Fruit fly (Drosophila melanogaster): ENCODE measurements around the gene yellow-f2.

Gene yellow-f2

DNA sequence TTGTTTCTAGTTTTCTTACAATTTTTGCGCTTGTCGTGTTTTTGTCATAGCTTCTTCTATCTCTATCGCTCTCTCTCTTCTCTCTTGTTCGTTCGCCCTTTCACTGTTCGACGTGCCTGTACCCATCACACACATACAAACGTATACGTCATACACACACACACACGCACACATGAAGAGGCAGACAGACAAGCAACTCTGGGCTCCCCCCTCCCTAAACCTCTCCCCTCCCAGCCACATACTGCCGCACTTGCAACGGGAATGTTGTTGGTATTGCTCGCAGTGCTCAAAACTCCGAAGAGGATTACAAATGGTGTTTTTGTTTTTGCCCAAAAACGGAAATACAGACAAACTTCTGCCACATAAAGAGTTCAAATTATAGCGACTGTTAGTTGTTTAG lies 18.0 kb upstream of the yellow-f2 start:
- TF ChIP-seq CG4496 (GFP tag; IDR thresholded peaks at IDR 0.05) (0 out of 3 replicates have a peak, but pooled peaks have one; percentile 16), CG13204 (GFP tag; optimal IDR thresholded peaks at IDR 0.05) (peak; percentile 70), CG32121 (GFP tag; IDR thresholded peaks at IDR 0.05) (0 out of 2 replicates have a peak, but pooled peaks have one; percentile 14), fd96Ca (GFP tag; IDR thresholded peaks at IDR 0.05) (peak; percentile 32; the same call in 1 of the 3 replicates), CG12605 (GFP tag; IDR thresholded peaks at IDR 0.05) (peak; percentile 18; the same call in 1 of the 2 replicates), CG17806 (tag; optimal IDR thresholded peaks at IDR 0.05) (no peak), EcR (GFP tag; optimal IDR thresholded peaks at IDR 0.05) (no peak)

DNA sequence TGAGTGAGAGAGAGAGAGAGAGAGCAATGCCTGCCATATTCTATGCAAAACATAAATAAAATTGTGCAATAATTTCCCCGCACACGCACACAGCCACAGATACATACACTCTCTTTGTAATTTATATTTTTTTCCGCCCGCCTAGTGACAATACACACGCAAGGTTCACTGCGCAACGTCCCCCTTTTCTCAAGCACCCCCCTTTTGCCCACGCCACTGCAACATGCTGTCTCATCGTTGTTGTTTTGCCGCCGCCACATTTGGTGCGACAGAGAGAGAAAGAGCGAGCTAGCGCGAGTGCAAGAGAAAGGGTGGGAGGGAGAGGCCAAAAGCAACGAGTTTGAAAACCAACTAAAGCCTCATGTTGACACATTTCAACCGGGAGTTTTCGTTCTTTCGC lies 17.4 kb upstream of the yellow-f2 start:
- TF ChIP-seq fd96Ca (GFP tag; IDR thresholded peaks at IDR 0.05) (peak; percentile 90), CG4496 (GFP tag; IDR thresholded peaks at IDR 0.05) (peak; percentile 91), CG14655 (GFP tag; optimal IDR thresholded peaks at IDR 0.05) (no peak), CG10348 (GFP tag; IDR thresholded peaks at IDR 0.05) (peak; percentile 48; the same call in 1 of the 2 replicates), Pif1B (GFP tag; optimal IDR thresholded peaks at IDR 0.05) (peak; percentile 63), Snoo (tag; optimal IDR thresholded peaks at IDR 0.05) (peak; percentile 47), CG9948 (tag; optimal IDR thresholded peaks at IDR 0.05) (peak; percentile 47), CG34367 (tag; optimal IDR thresholded peaks at IDR 0.05) (peak; percentile 53), CG8301 (tag; optimal IDR thresholded peaks at IDR 0.05) (peak; percentile 60), CG32121 (GFP tag; IDR thresholded peaks at IDR 0.05) (peak; percentile 91), D1 (tag; optimal IDR thresholded peaks at IDR 0.05) (no peak), gl (tag; optimal IDR thresholded peaks at IDR 0.05) (peak; percentile 58), Pif1A (GFP tag; optimal IDR thresholded peaks at IDR 0.05) (peak; percentile 75), CG12605 (GFP tag; IDR thresholded peaks at IDR 0.05) (peak; percentile 73; the same call in 1 of the 2 replicates), CG8159 (tag; optimal IDR thresholded peaks at IDR 0.05) (peak; percentile 68), CG13204 (GFP tag; optimal IDR thresholded peaks at IDR 0.05) (peak; percentile 47), CG17806 (tag; optimal IDR thresholded peaks at IDR 0.05) (peak; percentile 56), EcR (GFP tag; optimal IDR thresholded peaks at IDR 0.05) (peak; percentile 72), CG15710 (tag; optimal IDR thresholded peaks at IDR 0.05) (peak; percentile 65), Ets98B (GFP tag; IDR thresholded peaks at IDR 0.05) (peak; percentile 89), rn (GFP tag; IDR thresholded peaks at IDR 0.05) (peak; percentile 43; the same call in 1 of the 2 replicates)

DNA sequence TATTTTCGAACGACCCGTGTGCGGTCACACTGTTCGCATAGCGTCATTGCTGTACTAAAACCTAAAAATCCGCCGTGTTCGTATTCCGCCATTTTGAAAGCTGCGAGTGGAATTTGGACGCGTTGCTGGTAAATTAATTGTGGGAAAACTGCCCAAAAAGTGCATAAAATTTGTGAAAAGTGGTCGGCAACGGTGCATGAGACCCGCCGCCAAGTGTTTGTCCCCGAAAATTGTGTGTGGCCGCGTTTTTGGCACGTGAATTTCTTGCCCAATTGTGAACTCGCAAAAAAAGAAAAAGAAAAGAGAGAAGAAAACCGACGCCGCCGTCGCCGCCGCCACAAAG lies 16.6 kb upstream of the yellow-f2 start, which contains the start of gene CtBP:
CtBP (plus strand) TSS at position 29 of the 343 bp plus-strand sequence.
- TF ChIP-seq CG4496 (GFP tag; IDR thresholded peaks at IDR 0.05) (peak; percentile 23; the same call in 1 of the 3 replicates), Pif1B (GFP tag; optimal IDR thresholded peaks at IDR 0.05) (no peak), CG12605 (GFP tag; IDR thresholded peaks at IDR 0.05) (peak; percentile 14; the same call in 1 of the 2 replicates)

DNA sequence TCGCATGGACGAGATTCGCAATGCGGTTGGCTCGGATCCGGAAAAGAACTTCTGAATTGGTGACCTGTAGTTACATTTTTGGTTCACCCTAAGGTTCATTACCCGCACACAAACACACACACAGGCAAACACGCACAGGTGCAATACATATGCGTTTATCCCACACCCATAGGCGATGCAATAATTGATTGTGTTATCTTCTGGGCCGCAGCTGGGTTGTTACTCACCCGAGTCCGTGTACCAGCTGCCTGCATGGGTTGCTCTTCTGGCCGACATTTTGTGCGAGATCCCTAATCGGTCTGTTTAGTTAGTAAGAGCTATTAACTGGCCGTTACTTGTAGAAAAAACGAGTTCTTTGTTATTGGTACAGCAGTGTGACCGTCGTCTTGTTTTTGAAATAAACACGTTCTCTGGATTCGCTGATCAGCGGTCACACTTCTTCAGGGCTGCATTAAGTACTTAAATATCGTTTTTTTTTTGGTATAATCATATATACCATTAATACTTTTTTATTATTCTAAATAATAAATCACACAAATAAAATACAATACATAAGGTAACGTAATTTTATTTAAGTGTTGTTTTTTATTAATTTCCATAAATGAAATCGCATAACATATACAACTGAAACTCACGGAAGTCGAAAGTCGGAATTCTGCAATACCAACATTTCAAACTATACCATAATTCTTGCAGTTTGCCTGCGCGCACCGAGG lies 16.1 kb upstream of the yellow-f2 start, which contains the start of gene CG8031:
CG8031 (minus strand) TSS at position 406 of the 716 bp plus-strand sequence.
- TF ChIP-seq Snoo (tag; optimal IDR thresholded peaks at IDR 0.05) (no peak), CG8159 (tag; optimal IDR thresholded peaks at IDR 0.05) (peak; percentile 99), CG17806 (tag; optimal IDR thresholded peaks at IDR 0.05) (no peak), Ets98B (GFP tag; IDR thresholded peaks at IDR 0.05) (peak; percentile 12; the same call in 1 of the 2 replicates), CG12605 (GFP tag; IDR thresholded peaks at IDR 0.05) (no peak), CG4496 (GFP tag; IDR thresholded peaks at IDR 0.05) (0 out of 3 replicates have a peak, but pooled peaks have one; percentile 29), EcR (GFP tag; optimal IDR thresholded peaks at IDR 0.05) (peak; percentile 100)

DNA sequence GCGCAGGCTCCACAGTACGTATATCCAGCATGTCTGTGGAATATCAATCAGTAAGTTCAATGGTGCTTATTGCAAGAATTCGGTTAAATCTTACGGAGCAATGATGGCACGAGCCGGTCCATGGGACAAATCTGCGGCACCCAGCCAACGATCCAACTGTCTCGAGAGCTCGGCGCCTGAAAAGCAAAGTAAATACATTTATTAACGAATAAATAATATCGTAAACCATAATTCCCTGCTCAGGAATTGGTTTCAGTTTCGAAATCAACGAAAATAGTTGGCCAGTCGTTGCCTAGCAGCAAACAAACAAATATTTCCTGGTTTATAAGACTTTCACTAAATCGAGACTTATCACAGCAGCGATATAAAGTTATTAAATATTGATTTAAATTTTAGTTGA lies 14.6 kb upstream of the yellow-f2 start, which contains the start of gene CG11656:
CG11656 (plus strand) TSS at position 301 of the 400 bp plus-strand sequence.
- TF ChIP-seq CG12605 (GFP tag; IDR thresholded peaks at IDR 0.05) (no peak), gl (tag; optimal IDR thresholded peaks at IDR 0.05) (no peak), Ets98B (GFP tag; IDR thresholded peaks at IDR 0.05) (no peak), CG17806 (tag; optimal IDR thresholded peaks at IDR 0.05) (no peak), CG34367 (tag; optimal IDR thresholded peaks at IDR 0.05) (no peak), CG8159 (tag; optimal IDR thresholded peaks at IDR 0.05) (no peak), EcR (GFP tag; optimal IDR thresholded peaks at IDR 0.05) (no peak), CG14655 (GFP tag; optimal IDR thresholded peaks at IDR 0.05) (no peak), CG13204 (GFP tag; optimal IDR thresholded peaks at IDR 0.05) (no peak), Snoo (tag; optimal IDR thresholded peaks at IDR 0.05) (no peak), D1 (tag; optimal IDR thresholded peaks at IDR 0.05) (no peak), CG4496 (GFP tag; IDR thresholded peaks at IDR 0.05) (no peak)

DNA sequence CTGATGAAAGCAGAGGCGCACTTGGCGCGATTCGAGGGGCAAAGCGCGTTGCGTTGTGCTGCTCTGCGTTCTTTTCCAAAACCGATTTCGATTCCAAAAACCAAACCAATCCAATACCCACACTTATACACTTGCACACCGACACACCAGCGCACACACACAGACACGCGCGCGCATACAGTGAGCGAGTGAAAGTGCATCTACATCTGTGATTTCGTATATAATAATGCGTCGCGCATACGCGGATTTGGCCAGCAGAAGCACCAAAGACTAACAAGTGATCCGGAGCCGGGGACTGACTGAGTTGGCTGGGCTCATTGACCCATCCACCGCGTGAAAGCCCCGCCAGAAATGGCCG lies 3.3 kb upstream of the yellow-f2 start:
- no peak for TF ChIP-seq CG13204 (GFP tag; optimal IDR thresholded peaks at IDR 0.05)
- TF ChIP-seq CG14655 (GFP tag; optimal IDR thresholded peaks at IDR 0.05), result no peak
- no peak for TF ChIP-seq Ets98B (GFP tag; IDR thresholded peaks at IDR 0.05)
- TF ChIP-seq CG34367 (tag; optimal IDR thresholded peaks at IDR 0.05), result no peak
- TF ChIP-seq Pif1B (GFP tag; optimal IDR thresholded peaks at IDR 0.05), result no peak
- TF ChIP-seq D1 (tag; optimal IDR thresholded peaks at IDR 0.05), result no peak
